Worm (Caenorhabditis elegans): Measurements from ENCODE around the gene pir-2.

DNA sequence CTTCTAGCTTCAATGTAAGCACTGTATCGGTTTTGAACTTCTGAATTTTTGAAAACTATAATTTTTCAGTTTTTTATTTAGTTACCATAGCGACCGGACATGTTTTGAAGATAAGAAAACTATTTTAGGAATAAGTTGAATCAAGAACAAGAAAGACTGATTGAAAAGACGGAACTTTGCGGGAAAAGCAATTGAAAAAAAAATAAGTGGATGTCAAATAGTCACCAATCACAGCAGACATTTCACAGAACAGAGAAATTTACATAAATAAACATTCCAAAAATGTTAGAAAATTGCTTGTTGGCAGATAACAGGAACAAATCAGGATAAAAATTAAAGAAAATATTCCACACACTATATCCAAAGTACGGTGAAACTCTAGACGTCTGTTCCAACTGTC is 6.4 kb upstream of the pir-2 start, which contains the start of gene F54C8.6:
- no peak for TF ChIP-seq zag-1 (tag; optimal IDR thresholded peaks at IDR 0.05)
- no peak for TF ChIP-seq ceh-82 (tag; optimal IDR thresholded peaks at IDR 0.05)
- no peak for TF ChIP-seq unc-62 (GFP tag; optimal IDR thresholded peaks at IDR 0.05 in 1 of 2)
- no peak for TF ChIP-seq unc-62 (tag; optimal IDR thresholded peaks at IDR 0.05)
- TF ChIP-seq lsy-2 (tag; optimal IDR thresholded peaks at IDR 0.05) = no peak
- TF ChIP-seq ZK337.2 (GFP tag; IDR thresholded peaks at IDR 0.05) = no peak
- TF ChIP-seq fkh-10 (GFP tag; optimal IDR thresholded peaks at IDR 0.05) = no peak
- TF ChIP-seq pqm-1 (tag; optimal IDR thresholded peaks at IDR 0.05) = no peak
- no peak for TF ChIP-seq ces-1 (GFP tag; optimal IDR thresholded peaks at IDR 0.05)
- TF ChIP-seq mes-2 (tag; optimal IDR thresholded peaks at IDR 0.05; ENCODE audit: poor library complexity, severe bottlenecking) = no peak
- TF ChIP-seq jun-1 (tag; optimal IDR thresholded peaks at IDR 0.05) = no peak
- TF ChIP-seq lin-39 (tag; optimal IDR thresholded peaks at IDR 0.05) = no peak
